Fruit fly (Drosophila melanogaster): Measurements from ENCODE around the gene Bcs1.

DNA sequence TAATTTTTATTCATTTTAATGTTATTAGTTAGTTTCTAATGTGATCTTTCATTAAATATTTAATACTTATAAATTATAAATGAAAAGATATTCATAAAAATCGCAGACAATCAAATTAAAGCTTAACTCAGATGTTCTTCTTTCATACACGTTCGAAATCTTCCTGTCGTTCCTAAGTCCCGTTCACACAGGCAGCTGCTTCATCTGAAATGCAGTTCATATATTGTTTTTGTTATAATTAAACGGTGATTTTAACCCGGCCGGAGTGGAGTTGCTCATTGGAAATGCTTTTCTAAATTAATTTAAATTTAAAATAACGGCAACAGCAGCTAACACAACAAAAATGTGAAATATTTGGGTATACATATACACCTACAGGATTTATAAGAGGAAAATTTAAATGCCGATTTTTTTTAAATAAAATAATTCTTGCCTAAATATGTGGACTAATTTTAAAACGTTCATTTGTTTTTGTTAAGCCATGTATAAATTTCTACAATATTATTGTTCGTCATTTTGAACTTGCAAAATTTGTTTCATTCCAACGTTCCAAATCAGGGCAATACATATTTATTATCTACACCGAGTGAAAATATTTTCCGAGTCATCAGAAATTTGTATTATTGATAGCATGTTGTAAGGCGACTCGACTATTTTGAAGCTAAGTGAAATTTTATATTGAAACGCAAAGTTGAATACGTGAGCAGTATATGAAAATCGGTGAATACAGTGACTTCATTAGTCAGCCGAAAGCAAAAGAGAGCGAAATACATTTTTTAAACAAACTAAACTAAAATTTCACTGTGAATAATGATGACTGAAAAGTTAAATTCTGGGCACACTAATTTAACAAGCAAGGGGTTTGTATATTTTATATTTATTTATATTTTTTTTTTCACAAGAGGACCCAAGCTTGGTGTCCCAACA, 16.5 kb downstream of the Bcs1 start, which contains the start of gene me31B:
- TF ChIP-seq CG17806 (tag; optimal IDR thresholded peaks at IDR 0.05) (no peak), CG8301 (tag; optimal IDR thresholded peaks at IDR 0.05) (no peak), gl (tag; optimal IDR thresholded peaks at IDR 0.05) (no peak), CG14655 (GFP tag; optimal IDR thresholded peaks at IDR 0.05) (no peak), CG10348 (GFP tag; IDR thresholded peaks at IDR 0.05) (no peak), Snoo (tag; optimal IDR thresholded peaks at IDR 0.05) (no peak), Pif1B (GFP tag; optimal IDR thresholded peaks at IDR 0.05) (no peak)

All from whole organism, pupa.